Worm (Caenorhabditis elegans) whole organism, midembryonic: ENCODE measurements around the gene col-91.
A peak's percentile ranks its signal among the peaks of the same experiment; 100 is the strongest.

Experiments
- T22C8.4 ChIP-seq: fragments of 200-800 bp; sonication (Bioruptor generic); IDR thresholded peaks from 2 replicates; pipeline ENCODE4 v1.3.6; 2022; ENCODE audit warnings: missing genetic modification characterization, missing compliant biosample characterization
- cog-1 ChIP-seq: sonication (generic microtip); optimal IDR thresholded peaks from 2 replicates; lab custom pipeline; 2016; ENCODE audit warnings: missing genetic modification characterization, missing compliant biosample characterization
- flt-1 ChIP-seq: fragments of 200-800 bp; sonication (Bioruptor generic); IDR thresholded peaks from 2 replicates; pipeline ENCODE4 v1.3.6; 2022; ENCODE audit warnings: missing genetic modification characterization, missing compliant biosample characterization
- klf-2 ChIP-seq: fragments of 200-800 bp; sonication (Bioruptor generic); conservative IDR thresholded peaks from 2 replicates; pipeline ENCODE4 v1.3.6; 2022; ENCODE audit warnings: missing genetic modification reagents, missing genetic modification characterization, missing compliant biosample characterization
- med-1 ChIP-seq: sonication (generic microtip); optimal IDR thresholded peaks from 2 replicates; lab custom pipeline; 2017; ENCODE audit warnings: missing genetic modification characterization, mild to moderate bottlenecking, missing compliant biosample characterization, antibody characterized with exemption, missing genetic modification reagents; ENCODE audit not compliant: insufficient read depth
- ref-1 ChIP-seq: fragments of 200-800 bp; sonication (Bioruptor generic); conservative IDR thresholded peaks from 2 replicates; pipeline ENCODE4 v1.3.6; 2022; ENCODE audit warnings: missing genetic modification reagents, missing genetic modification characterization, missing compliant biosample characterization
- tab-1 ChIP-seq: fragments of 200-800 bp; sonication (Bioruptor generic); IDR thresholded peaks from 2 replicates; pipeline ENCODE4 v1.3.6; 2022; ENCODE audit warnings: missing genetic modification characterization, missing compliant biosample characterization
- ztf-23 ChIP-seq: fragments of 200-800 bp; sonication (Bioruptor generic); IDR thresholded peaks from 2 replicates; pipeline ENCODE4 v1.3.6; 2022; ENCODE audit warnings: missing genetic modification reagents, missing genetic modification characterization, missing compliant biosample characterization
- ztf-29 ChIP-seq: fragments of 200-800 bp; sonication (Bioruptor generic); IDR thresholded peaks from 2 replicates; pipeline ENCODE4 v1.3.6; 2022; ENCODE audit warnings: missing genetic modification reagents, missing genetic modification characterization, missing compliant biosample characterization

Gene col-91

DNA sequence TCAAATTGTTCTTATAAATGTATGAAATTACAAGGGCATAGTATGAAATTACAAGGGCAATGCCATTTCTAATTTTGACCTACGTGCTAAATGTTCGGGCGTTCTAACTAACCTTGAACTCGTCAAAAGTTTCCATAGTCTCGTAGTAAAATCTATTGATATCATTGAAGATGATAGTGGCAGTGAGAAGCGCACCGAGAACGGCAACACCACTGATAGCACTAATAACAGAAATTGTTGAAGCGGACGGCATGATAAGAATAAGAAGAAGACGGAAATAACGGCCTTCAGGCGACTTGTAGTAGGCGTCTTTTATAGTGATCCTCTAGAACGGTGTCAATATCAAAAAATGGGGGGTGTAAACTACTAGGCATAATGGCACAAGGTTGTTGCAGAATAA, at the start of gene col-91:
TSS of gene col-91 (minus strand) at position 288 of the 400 bp plus-strand sequence.
- TF ChIP-seq ref-1 (no peak), T22C8.4 (GFP tag; lab: Robert Waterston, UW) (no peak), ztf-23 (GFP tag; lab: Robert Waterston, UW) (no peak), flt-1 (GFP tag; lab: Robert Waterston, UW) (no peak), cog-1 (tag; lab: Kevin White, UChicago) (no peak), ztf-29 (GFP tag; lab: Robert Waterston, UW) (no peak), klf-2 (GFP tag; lab: Robert Waterston, UW) (no peak), med-1 (GFP tag; lab: Kevin White, UChicago) (no peak), tab-1 (GFP tag; lab: Robert Waterston, UW) (no peak)

ce11 chrIII:8312393-8312792, 48.9 kb upstream of the col-91 start, which contains the start of gene F10E9.2:
TSS of gene F10E9.2 (plus strand) at chrIII:8312693.
- TF ChIP-seq klf-2 (GFP tag; lab: Robert Waterston, UW) (no peak), cog-1 (tag; lab: Kevin White, UChicago) (no peak), med-1 (GFP tag; lab: Kevin White, UChicago) (no peak), T22C8.4 (GFP tag; lab: Robert Waterston, UW) (no peak), ztf-23 (GFP tag; lab: Robert Waterston, UW) (no peak), ref-1 (no peak), flt-1 (GFP tag; lab: Robert Waterston, UW) (no peak)

DNA sequence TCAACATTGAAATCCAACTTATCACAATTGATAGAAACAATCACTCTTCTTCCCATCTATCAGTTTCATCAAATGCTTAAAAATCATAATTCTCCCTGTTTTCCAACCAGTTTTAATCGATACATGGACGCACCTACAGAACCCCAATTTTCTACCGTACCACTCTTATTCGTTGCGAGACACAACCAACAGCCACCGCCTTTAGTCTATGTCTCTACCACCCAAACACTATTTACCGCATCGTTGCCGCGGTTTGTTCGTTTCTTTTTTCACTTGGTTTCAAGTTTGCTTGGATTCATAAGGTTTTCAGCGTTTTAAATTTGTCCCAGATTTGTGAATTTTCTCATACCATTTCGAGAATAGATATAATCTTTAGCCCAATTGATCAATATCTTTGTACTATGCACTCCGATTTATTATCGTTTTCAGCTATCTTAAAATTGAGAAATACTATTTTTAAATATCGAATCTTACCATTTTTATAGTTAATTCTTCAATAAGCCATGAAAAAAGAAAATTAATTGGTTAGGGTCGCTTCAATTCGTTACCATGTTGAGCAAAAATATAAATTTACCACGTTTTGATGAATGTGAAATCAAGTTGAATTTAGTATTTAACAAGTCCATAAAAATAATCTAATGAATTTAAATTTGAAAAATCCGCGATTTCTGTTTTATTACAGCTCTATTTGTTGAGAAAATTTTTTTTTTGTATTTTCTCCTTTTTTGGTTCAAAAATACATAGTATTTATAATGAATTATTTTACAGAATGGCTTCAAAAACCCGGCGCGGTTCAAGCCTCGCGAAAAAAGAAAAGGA, 47.0 kb upstream of the col-91 start, which contains the start of gene F10E9.3:
TSS of gene F10E9.3 (plus strand) at position 769 of the 819 bp plus-strand sequence.
- TF ChIP-seq ztf-29 (GFP tag; lab: Robert Waterston, UW) (no peak), cog-1 (tag; lab: Kevin White, UChicago) (no peak), med-1 (GFP tag; lab: Kevin White, UChicago) (no peak), T22C8.4 (GFP tag; lab: Robert Waterston, UW) (no peak), flt-1 (GFP tag; lab: Robert Waterston, UW) (no peak), ref-1 (no peak), klf-2 (GFP tag; lab: Robert Waterston, UW) (no peak), tab-1 (GFP tag; lab: Robert Waterston, UW) (no peak), ztf-23 (GFP tag; lab: Robert Waterston, UW) (no peak)

DNA sequence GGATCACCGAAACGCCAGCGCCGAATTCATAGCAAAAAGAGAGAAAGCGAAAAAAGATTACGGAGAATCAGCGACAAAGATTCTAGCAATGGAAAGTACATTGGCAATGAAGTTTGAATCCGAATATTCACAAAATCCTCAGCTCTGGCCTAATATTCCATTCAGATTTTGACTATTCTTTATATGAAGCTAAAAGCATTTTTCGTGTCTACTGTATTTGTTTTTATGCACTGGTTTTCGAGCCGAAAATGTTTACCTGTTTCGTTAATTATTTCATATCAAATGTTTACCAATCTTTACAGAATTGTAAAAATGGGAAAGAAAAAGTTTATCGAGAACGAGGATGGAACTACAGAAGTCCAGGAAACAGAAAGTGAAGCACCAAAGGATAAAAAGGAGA, 44.8 kb upstream of the col-91 start, which contains the start of gene F10E9.4:
TSS of gene F10E9.4 (plus strand) at position 301 of the 400 bp plus-strand sequence.
- no peak for TF ChIP-seq T22C8.4 (GFP tag; lab: Robert Waterston, UW)
- no peak for TF ChIP-seq ztf-29 (GFP tag; lab: Robert Waterston, UW)
- TF ChIP-seq cog-1 (tag; lab: Kevin White, UChicago) = no peak
- TF ChIP-seq med-1 (GFP tag; lab: Kevin White, UChicago) = no peak
- no peak for TF ChIP-seq ref-1
- no peak for TF ChIP-seq flt-1 (GFP tag; lab: Robert Waterston, UW)
- TF ChIP-seq tab-1 (GFP tag; lab: Robert Waterston, UW) = no peak
- TF ChIP-seq ztf-23 (GFP tag; lab: Robert Waterston, UW) = no peak
- TF ChIP-seq klf-2 (GFP tag; lab: Robert Waterston, UW) = no peak

- TF ChIP-seq ztf-23 (GFP tag; lab: Robert Waterston, UW) (peak; percentile 73; the same call in 1 of the 2 replicates), klf-2 (GFP tag; lab: Robert Waterston, UW) (0 out of 2 replicates have a peak, but pooled peaks have one; percentile 40), ref-1 (no peak), tab-1 (GFP tag; lab: Robert Waterston, UW) (no peak), flt-1 (GFP tag; lab: Robert Waterston, UW) (peak; percentile 71; the same call in 1 of the 2 replicates), cog-1 (tag; lab: Kevin White, UChicago) (peak; percentile 40), ztf-29 (GFP tag; lab: Robert Waterston, UW) (no peak), med-1 (GFP tag; lab: Kevin White, UChicago) (no peak), T22C8.4 (GFP tag; lab: Robert Waterston, UW) (no peak)
These were observed 43.9 kb upstream of the col-91 start, which contains the start of the genes F10E9.7 and F10E9.5 for ce11 chrIII:8307356-8307755. TSS of gene F10E9.7 (minus strand) at chrIII:8307441. TSS of gene F10E9.5 (plus strand) at chrIII:8307592.

ce11 chrIII:8305816-8306215, 42.4 kb upstream of the col-91 start:
- no peak for TF ChIP-seq klf-2 (GFP tag; lab: Robert Waterston, UW)

- no peak for TF ChIP-seq cog-1 (tag; lab: Kevin White, UChicago)
- no peak for TF ChIP-seq tab-1 (GFP tag; lab: Robert Waterston, UW)
- TF ChIP-seq med-1 (GFP tag; lab: Kevin White, UChicago) = no peak
- TF ChIP-seq ztf-23 (GFP tag; lab: Robert Waterston, UW) = no peak
- TF ChIP-seq flt-1 (GFP tag; lab: Robert Waterston, UW) = no peak
These were observed 41.8 kb upstream of the col-91 start for ce11 chrIII:8305304-8305703.

DNA sequence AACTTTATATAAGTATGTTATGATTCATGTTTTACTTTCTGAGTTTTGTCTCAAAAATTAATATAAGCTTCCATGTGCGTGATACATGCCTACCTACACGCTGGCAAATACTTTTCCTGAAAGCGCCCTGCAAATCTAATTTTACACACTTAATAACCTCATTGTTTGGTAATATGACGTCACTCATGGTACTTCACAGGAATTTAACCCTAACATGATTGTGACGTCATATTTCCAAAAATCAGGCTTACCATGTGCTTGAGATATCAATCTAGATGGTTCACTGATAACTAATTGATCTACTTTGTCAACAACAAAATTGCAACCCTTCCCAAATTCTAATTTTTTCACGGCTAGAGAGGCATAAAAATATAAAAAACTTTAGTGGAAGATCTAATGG, 40.0 kb upstream of the col-91 start:
- TF ChIP-seq T22C8.4 (GFP tag; lab: Robert Waterston, UW) = no peak
- TF ChIP-seq med-1 (GFP tag; lab: Kevin White, UChicago) = no peak
- no peak for TF ChIP-seq ztf-23 (GFP tag; lab: Robert Waterston, UW)
- TF ChIP-seq klf-2 (GFP tag; lab: Robert Waterston, UW) = no peak
- no peak for TF ChIP-seq ref-1
- no peak for TF ChIP-seq tab-1 (GFP tag; lab: Robert Waterston, UW)
- TF ChIP-seq ztf-29 (GFP tag; lab: Robert Waterston, UW) = no peak
- no peak for TF ChIP-seq flt-1 (GFP tag; lab: Robert Waterston, UW)
- TF ChIP-seq cog-1 (tag; lab: Kevin White, UChicago) = no peak
